Worm (Caenorhabditis elegans): ENCODE results near the gene gsr-1.

- TF ChIP-seq nhr-76 (tag; optimal IDR thresholded peaks at IDR 0.05) (no peak), lin-15B (tag; optimal IDR thresholded peaks at IDR 0.05) (no peak), sox-4 (tag; optimal IDR thresholded peaks at IDR 0.05) (no peak), pqm-1 (tag; optimal IDR thresholded peaks at IDR 0.05) (no peak), fkh-10 (GFP tag; optimal IDR thresholded peaks at IDR 0.05) (no peak), Y116A8C.19 (tag; optimal IDR thresholded peaks at IDR 0.05; ENCODE audit: borderline replicate concordance) (no peak), lin-13 (GFP tag; optimal IDR thresholded peaks at IDR 0.05) (no peak), nhr-85 (tag) (no peak), egl-27 (tag; optimal IDR thresholded peaks at IDR 0.05) (no peak), lin-39 (tag; optimal IDR thresholded peaks at IDR 0.05) (no peak), snu-23 (GFP tag; optimal IDR thresholded peaks at IDR 0.05) (no peak), pax-3 (tag; optimal IDR thresholded peaks at IDR 0.05) (no peak), lin-35 (GFP tag; optimal IDR thresholded peaks at IDR 0.05) (no peak), skn-1 (tag; optimal IDR thresholded peaks at IDR 0.05) (no peak)
These were observed 30.7 kb downstream of the gsr-1 start for ce11 chrIII:3681351-3681938.
